Worm (Caenorhabditis elegans): ENCODE measurements around the gene T22G5.3.

Gene T22G5.3

DNA sequence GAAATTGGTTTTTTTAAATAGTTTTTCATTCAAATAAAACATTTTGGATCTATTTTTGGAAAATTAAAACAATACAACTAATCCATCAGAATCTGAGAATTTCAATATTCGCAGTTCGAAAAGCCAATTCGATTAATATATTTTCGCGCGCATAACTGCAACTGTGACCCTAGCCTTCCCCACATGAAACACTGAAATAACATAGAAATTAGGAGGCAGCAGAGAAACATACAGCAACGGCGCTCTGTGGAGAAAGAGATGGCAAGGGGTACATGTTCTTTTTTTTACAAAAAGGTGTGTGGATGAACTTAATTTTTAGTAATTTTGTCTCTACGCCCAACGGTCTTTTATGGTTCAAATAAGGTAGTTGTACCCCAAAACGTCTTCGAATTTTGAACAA lies 544 bp upstream of the T22G5.3 start:
- TF ChIP-seq pes-1 (GFP tag; IDR thresholded peaks at IDR 0.05), result no peak
- TF ChIP-seq hmg-4 (GFP tag; optimal IDR thresholded peaks at IDR 0.05), result no peak
- TF ChIP-seq B0310.2 (tag; optimal IDR thresholded peaks at IDR 0.05), result no peak
- no peak for TF ChIP-seq tra-4 (tag; optimal IDR thresholded peaks at IDR 0.05)
- TF ChIP-seq tbx-11 (GFP tag; IDR thresholded peaks at IDR 0.05), result no peak
- no peak for TF ChIP-seq scrt-1 (GFP tag; IDR thresholded peaks at IDR 0.05)
- no peak for TF ChIP-seq ama-1 (optimal IDR thresholded peaks at IDR 0.05)
- no peak for TF ChIP-seq sea-1 (GFP tag; conservative IDR thresholded peaks at IDR 0.05)
- TF ChIP-seq ceh-13 (GFP tag; optimal IDR thresholded peaks at IDR 0.05), result no peak
- no peak for TF ChIP-seq aly-1 (tag; optimal IDR thresholded peaks at IDR 0.05)
- no peak for TF ChIP-seq tbx-37 (GFP tag; conservative IDR thresholded peaks at IDR 0.05)

DNA sequence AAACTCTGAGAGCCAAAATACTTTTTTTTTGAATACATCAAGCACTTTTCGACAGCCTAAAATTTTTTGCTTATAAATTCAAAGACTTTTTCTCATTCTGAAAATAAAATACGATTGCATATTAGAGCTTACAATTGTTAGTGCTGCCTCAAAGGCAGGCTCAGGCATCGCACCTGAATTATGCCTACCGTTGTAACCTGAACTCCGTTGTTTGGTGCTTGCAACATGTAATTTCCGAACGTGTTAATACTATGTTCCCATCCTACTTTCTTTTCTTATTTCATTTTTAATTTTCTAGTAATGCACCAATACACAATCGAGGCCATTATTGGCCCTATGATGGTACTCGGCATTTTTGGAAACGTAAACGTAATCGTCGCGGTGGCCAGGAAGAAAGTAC lies 6.7 kb downstream of the T22G5.3 start, which contains the start of gene srsx-19:
Gene srsx-19, plus strand, starts transcription at position 301 of the 400 bp plus-strand sequence.
- TF ChIP-seq F13C5.2 (tag; optimal IDR thresholded peaks at IDR 0.05), result no peak
- TF ChIP-seq tbx-37 (GFP tag; conservative IDR thresholded peaks at IDR 0.05), result no peak
- no peak for TF ChIP-seq flt-1 (GFP tag; IDR thresholded peaks at IDR 0.05)
- no peak for TF ChIP-seq sea-1 (GFP tag; conservative IDR thresholded peaks at IDR 0.05)
- no peak for TF ChIP-seq scrt-1 (GFP tag; IDR thresholded peaks at IDR 0.05)
- no peak for TF ChIP-seq ama-1 (optimal IDR thresholded peaks at IDR 0.05)
- no peak for TF ChIP-seq B0310.2 (tag; optimal IDR thresholded peaks at IDR 0.05)
- no peak for TF ChIP-seq tbx-11 (GFP tag; IDR thresholded peaks at IDR 0.05)
- no peak for TF ChIP-seq hmbx-1 (tag; optimal IDR thresholded peaks at IDR 0.05)
- TF ChIP-seq ceh-13 (GFP tag; optimal IDR thresholded peaks at IDR 0.05), result no peak
- no peak for TF ChIP-seq tra-4 (tag; optimal IDR thresholded peaks at IDR 0.05)
- TF ChIP-seq aly-1 (tag; optimal IDR thresholded peaks at IDR 0.05), result no peak
- no peak for TF ChIP-seq hnd-1 (tag; optimal IDR thresholded peaks at IDR 0.05)

DNA sequence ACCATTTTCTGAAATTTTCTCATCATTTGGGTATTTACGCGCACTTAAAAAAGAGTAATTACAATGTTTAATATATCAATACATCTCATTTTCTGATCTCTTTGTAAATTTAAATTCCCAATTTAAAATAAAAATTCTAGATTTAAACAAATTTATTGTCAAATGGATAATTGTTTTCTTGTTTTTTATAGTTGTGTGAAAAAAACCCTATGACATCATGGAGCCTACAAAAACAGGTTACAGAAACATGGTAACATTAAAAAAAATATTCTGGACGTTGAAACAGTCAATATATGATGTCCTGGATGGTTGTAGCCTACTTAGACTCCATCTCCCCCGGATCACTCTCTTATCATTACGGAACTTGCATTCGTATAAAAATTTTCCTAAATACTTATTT lies 8.8 kb downstream of the T22G5.3 start, which contains the start of gene spp-12:
Gene spp-12, plus strand, starts transcription at position 301 of the 400 bp plus-strand sequence.
- TF ChIP-seq tra-4 (tag; optimal IDR thresholded peaks at IDR 0.05), result no peak
- no peak for TF ChIP-seq flt-1 (GFP tag; IDR thresholded peaks at IDR 0.05)
- no peak for TF ChIP-seq tbx-37 (GFP tag; conservative IDR thresholded peaks at IDR 0.05)
- TF ChIP-seq pes-1 (GFP tag; IDR thresholded peaks at IDR 0.05), result no peak
- TF ChIP-seq sea-1 (GFP tag; conservative IDR thresholded peaks at IDR 0.05), result no peak

DNA sequence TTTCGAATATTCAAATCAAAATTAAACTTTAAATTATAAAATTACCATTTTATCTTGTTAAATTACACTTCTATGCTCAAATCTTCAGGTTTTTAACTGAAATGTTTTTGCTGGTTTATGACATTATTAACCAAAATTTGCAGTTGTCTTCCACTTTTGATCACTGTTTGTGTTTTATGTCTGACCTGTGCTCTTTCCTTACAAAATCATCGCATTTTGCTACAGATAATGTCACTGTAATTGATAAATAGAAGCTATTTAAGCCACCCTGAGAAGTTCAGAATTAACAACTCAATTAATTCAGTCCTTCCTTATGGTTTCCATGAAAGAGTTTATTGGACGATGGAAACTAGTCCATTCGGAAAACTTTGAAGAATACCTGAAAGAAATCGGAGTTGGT lies 9.8 kb downstream of the T22G5.3 start, which contains the start of gene lbp-8:
Gene lbp-8, plus strand, starts transcription at position 301 of the 400 bp plus-strand sequence.
- no peak for TF ChIP-seq F13C5.2 (tag; optimal IDR thresholded peaks at IDR 0.05)
- TF ChIP-seq ceh-36 (tag; optimal IDR thresholded peaks at IDR 0.05), result no peak
- no peak for TF ChIP-seq hmbx-1 (tag; optimal IDR thresholded peaks at IDR 0.05)
- no peak for TF ChIP-seq tbx-11 (GFP tag; IDR thresholded peaks at IDR 0.05)
- TF ChIP-seq ama-1 (optimal IDR thresholded peaks at IDR 0.05), result no peak
- TF ChIP-seq tra-4 (tag; optimal IDR thresholded peaks at IDR 0.05), result no peak
- TF ChIP-seq flt-1 (GFP tag; IDR thresholded peaks at IDR 0.05), result no peak
- no peak for TF ChIP-seq hmg-4 (GFP tag; optimal IDR thresholded peaks at IDR 0.05)
- no peak for TF ChIP-seq aly-1 (tag; optimal IDR thresholded peaks at IDR 0.05)
- TF ChIP-seq ceh-13 (GFP tag; optimal IDR thresholded peaks at IDR 0.05), result no peak
- TF ChIP-seq ets-7 (tag; optimal IDR thresholded peaks at IDR 0.05), result no peak
- no peak for TF ChIP-seq B0310.2 (tag; optimal IDR thresholded peaks at IDR 0.05)
- no peak for TF ChIP-seq sea-1 (GFP tag; conservative IDR thresholded peaks at IDR 0.05)
- no peak for TF ChIP-seq pes-1 (GFP tag; IDR thresholded peaks at IDR 0.05)
- no peak for TF ChIP-seq scrt-1 (GFP tag; IDR thresholded peaks at IDR 0.05)
- no peak for TF ChIP-seq tbx-37 (GFP tag; conservative IDR thresholded peaks at IDR 0.05)
- TF ChIP-seq hnd-1 (tag; optimal IDR thresholded peaks at IDR 0.05), result no peak

DNA sequence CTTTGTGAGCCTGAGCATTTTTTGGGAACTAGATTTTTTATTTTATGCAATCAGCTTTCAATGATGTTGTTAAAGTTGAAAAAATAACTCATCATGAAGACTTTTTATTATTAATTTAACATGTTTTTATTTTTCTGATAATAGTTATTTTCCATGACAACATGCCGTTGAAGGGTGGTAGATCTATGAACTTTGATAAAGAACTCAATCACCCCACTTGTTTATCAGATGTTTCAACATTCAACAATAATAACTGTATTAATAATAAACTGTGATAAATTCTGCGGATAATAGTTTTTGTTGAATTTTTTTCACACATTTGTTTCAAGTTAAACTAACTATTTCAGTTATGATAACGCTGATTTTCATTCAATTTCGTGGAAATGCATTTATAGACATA lies 10.8 kb downstream of the T22G5.3 start:
- TF ChIP-seq ets-7 (tag; optimal IDR thresholded peaks at IDR 0.05) (no peak), sea-1 (GFP tag; conservative IDR thresholded peaks at IDR 0.05) (no peak), tra-4 (tag; optimal IDR thresholded peaks at IDR 0.05) (no peak), F13C5.2 (tag; optimal IDR thresholded peaks at IDR 0.05) (no peak), hmbx-1 (tag; optimal IDR thresholded peaks at IDR 0.05) (no peak), scrt-1 (GFP tag; IDR thresholded peaks at IDR 0.05) (no peak), ama-1 (optimal IDR thresholded peaks at IDR 0.05) (no peak), ceh-36 (tag; optimal IDR thresholded peaks at IDR 0.05) (no peak), hnd-1 (tag; optimal IDR thresholded peaks at IDR 0.05) (no peak), flt-1 (GFP tag; IDR thresholded peaks at IDR 0.05) (no peak), aly-1 (tag; optimal IDR thresholded peaks at IDR 0.05) (no peak), B0310.2 (tag; optimal IDR thresholded peaks at IDR 0.05) (no peak), pes-1 (GFP tag; IDR thresholded peaks at IDR 0.05) (no peak), ceh-13 (GFP tag; optimal IDR thresholded peaks at IDR 0.05) (no peak), tbx-11 (GFP tag; IDR thresholded peaks at IDR 0.05) (no peak), hmg-4 (GFP tag; optimal IDR thresholded peaks at IDR 0.05) (no peak), tbx-37 (GFP tag; conservative IDR thresholded peaks at IDR 0.05) (no peak)

DNA sequence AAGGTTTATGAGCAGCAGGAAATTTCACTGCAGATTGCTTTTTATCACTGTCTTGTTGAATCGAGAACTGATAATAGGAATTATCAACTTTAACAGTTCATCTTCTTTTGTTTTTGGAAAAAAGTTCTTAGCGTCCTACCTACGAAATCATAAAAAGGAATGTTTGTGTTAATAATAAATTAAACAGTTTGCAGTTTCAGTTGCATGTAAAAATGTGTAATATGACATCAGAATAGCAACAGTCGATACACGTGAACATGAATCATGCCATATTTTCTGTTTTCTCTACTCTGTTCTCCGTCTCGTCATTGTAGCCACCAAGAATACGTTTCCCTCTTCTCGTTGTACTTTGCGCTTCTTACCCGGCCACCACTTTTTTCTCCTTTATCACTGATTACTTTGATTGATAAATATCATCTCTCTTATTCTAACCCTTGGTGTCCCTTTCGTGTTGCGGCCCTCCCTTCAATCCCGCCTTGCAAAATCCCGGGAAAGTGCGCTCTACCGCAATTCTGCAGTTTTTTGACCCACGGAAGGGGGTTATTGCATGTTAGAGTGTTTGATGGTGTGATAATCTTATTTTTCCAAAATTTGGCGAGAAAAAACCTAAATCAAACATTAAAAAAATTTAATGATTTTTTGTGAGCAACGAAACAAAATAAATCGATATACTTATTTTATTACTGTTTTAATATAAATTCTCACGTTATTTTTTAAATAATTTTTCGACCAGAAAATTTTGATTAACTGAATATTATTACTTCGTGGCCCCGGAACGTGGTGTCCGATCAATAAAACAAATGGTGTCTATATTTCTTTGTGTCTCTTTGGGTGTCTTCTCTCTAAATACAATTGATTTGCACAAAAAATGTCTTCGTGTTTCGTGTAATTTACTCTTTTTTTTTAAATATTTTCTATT lies 12.0 kb downstream of the T22G5.3 start, which contains the start of gene sptl-3:
Gene sptl-3, plus strand, starts transcription at position 869 of the 919 bp plus-strand sequence.
- no peak for TF ChIP-seq flt-1 (GFP tag; IDR thresholded peaks at IDR 0.05)
- TF ChIP-seq ets-7 (tag; optimal IDR thresholded peaks at IDR 0.05), result no peak
- TF ChIP-seq tra-4 (tag; optimal IDR thresholded peaks at IDR 0.05), result no peak
- no peak for TF ChIP-seq B0310.2 (tag; optimal IDR thresholded peaks at IDR 0.05)
- no peak for TF ChIP-seq hnd-1 (tag; optimal IDR thresholded peaks at IDR 0.05)

DNA sequence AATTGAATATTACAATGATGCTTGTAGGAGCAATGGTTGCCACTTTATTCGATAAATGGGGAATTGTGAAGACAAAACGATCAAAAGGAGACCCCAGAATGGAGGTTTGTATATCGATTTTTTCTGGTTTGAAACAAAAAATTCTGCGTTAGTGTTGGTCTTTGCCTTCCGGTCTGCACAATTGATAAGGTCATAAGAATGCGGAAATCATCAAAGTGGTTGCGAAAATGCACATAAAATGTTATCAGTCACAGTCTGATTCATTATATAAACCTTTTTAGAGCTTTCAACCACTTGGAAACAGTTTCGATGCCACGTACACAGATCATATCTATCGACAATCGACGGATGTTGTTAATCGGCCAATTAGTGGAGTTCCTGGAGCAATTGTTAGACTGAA lies 12.9 kb downstream of the T22G5.3 start:
- TF ChIP-seq flt-1 (GFP tag; IDR thresholded peaks at IDR 0.05) (no peak), ceh-36 (tag; optimal IDR thresholded peaks at IDR 0.05) (no peak), hnd-1 (tag; optimal IDR thresholded peaks at IDR 0.05) (no peak), tbx-37 (GFP tag; conservative IDR thresholded peaks at IDR 0.05) (no peak), tbx-11 (GFP tag; IDR thresholded peaks at IDR 0.05) (no peak), tra-4 (tag; optimal IDR thresholded peaks at IDR 0.05) (no peak), aly-1 (tag; optimal IDR thresholded peaks at IDR 0.05) (no peak), B0310.2 (tag; optimal IDR thresholded peaks at IDR 0.05) (no peak), scrt-1 (GFP tag; IDR thresholded peaks at IDR 0.05) (no peak), ets-7 (tag; optimal IDR thresholded peaks at IDR 0.05) (no peak), hmbx-1 (tag; optimal IDR thresholded peaks at IDR 0.05) (no peak)
